Worm (Caenorhabditis elegans) whole organism, L1 larva: Measurements from ENCODE around the gene C13B4.1.

Experiments
- F16B12.6 ChIP-seq: fragments of 150-350 bp; optimal IDR thresholded peaks from 2 replicates; lab custom pipeline; 2014; ENCODE audit warnings: missing biosample characterization, missing genetic modification characterization
- Y116A8C.19 ChIP-seq: sonication (generic microtip); optimal IDR thresholded peaks from 2 replicates; lab custom pipeline; 2016; ENCODE audit warnings: missing compliant biosample characterization, missing genetic modification characterization, borderline replicate concordance
- alr-1 ChIP-seq: fragments of 200-800 bp; sonication (Bioruptor generic); optimal IDR thresholded peaks from 2 replicates; lab custom pipeline; 2018; ENCODE audit warnings: borderline replicate concordance, mild to moderate bottlenecking, missing genetic modification characterization, missing compliant biosample characterization
- aly-2 ChIP-seq: fragments of 150-350 bp; optimal IDR thresholded peaks from 2 replicates; lab custom pipeline; 2014; ENCODE audit warnings: missing biosample characterization, missing genetic modification characterization
- ama-1 ChIP-seq: fragments of 150-350 bp; optimal IDR thresholded peaks from 2 replicates; lab custom pipeline; 2014
- blmp-1 ChIP-seq: fragments of 150-350 bp; optimal IDR thresholded peaks from 2 replicates; lab custom pipeline; 2014; ENCODE audit warnings: missing biosample characterization, missing genetic modification characterization
- ceh-8 ChIP-seq: fragments of 200-800 bp; sonication (Bioruptor generic); optimal IDR thresholded peaks from 2 replicates; lab custom pipeline; 2018; ENCODE audit warnings: mild to moderate bottlenecking, missing genetic modification characterization, moderate library complexity, missing compliant biosample characterization
- ceh-82 ChIP-seq, 3 experiments: fragments of 150-350 bp in 1 of 3; sonication (generic microtip) in 2 of 3; optimal IDR thresholded peaks; 2 replicates each; lab custom pipeline; 2014 to 2017; ENCODE audit warnings: missing biosample characterization in 3 of 3, missing genetic modification characterization in 3 of 3
- ceh-88 ChIP-seq: fragments of 200-800 bp; sonication (Bioruptor generic); IDR thresholded peaks from 2 replicates; pipeline ENCODE4 v1.3.6; 2022; ENCODE audit warnings: missing genetic modification characterization, missing compliant biosample characterization
- ces-1 ChIP-seq: fragments of 150-350 bp; optimal IDR thresholded peaks from 2 replicates; lab custom pipeline; 2014; ENCODE audit warnings: missing biosample characterization, missing genetic modification reagents, missing genetic modification characterization
- dpl-1 ChIP-seq, 3 experiments: fragments of 150-350 bp in 2 of 3; sonication (generic microtip) in 1 of 3; optimal IDR thresholded peaks; 2 replicates each; lab custom pipeline; 2014 to 2017; ENCODE audit warnings: missing biosample characterization in 3 of 3, missing genetic modification characterization in 3 of 3, missing genetic modification reagents in 3 of 3
- dsc-1 ChIP-seq: sonication (generic microtip); optimal IDR thresholded peaks from 2 replicates; lab custom pipeline; 2016; ENCODE audit warnings: mild to moderate bottlenecking, missing genetic modification characterization, missing compliant biosample characterization
- efl-1 ChIP-seq, 4 experiments: fragments of 150-350 bp; optimal IDR thresholded peaks in 3 of 4; peaks in 1 of 4; 1 replicate in 1 of 4; 2 replicates in 3 of 4; lab custom pipeline; 2014; ENCODE audit warnings: missing biosample characterization in 2 of 4, missing genetic modification characterization in 2 of 4, missing genetic modification reagents in 2 of 4
- efl-3 ChIP-seq: fragments of 200-800 bp; sonication (Bioruptor generic); optimal IDR thresholded peaks from 2 replicates; lab custom pipeline; 2018; ENCODE audit warnings: mild to moderate bottlenecking, missing genetic modification characterization, missing compliant biosample characterization
- egl-27 ChIP-seq, 2 experiments: fragments of 150-350 bp in 1 of 2; sonication (generic microtip); optimal IDR thresholded peaks; 3 replicates each; lab custom pipeline; 2017 to 2018; ENCODE audit warnings: missing biosample characterization in 2 of 2, missing genetic modification characterization in 2 of 2, missing genetic modification reagents in 2 of 2
- elt-2 ChIP-seq: sonication (generic microtip); optimal IDR thresholded peaks from 2 replicates; lab custom pipeline; 2016; ENCODE audit warnings: missing genetic modification characterization, mild to moderate bottlenecking, inconsistent platforms, missing compliant biosample characterization, missing genetic modification reagents
- elt-3 ChIP-seq, 6 experiments: fragments of 150-350 bp in 1 of 6; sonication (generic microtip); optimal IDR thresholded peaks; 2 replicates each; lab custom pipeline; 2017 to 2018; ENCODE audit warnings: missing biosample characterization in 6 of 6, missing genetic modification characterization in 6 of 6, inconsistent platforms in 1 of 6
- ets-5 ChIP-seq: fragments of 200-800 bp; sonication (Bioruptor generic); IDR thresholded peaks from 2 replicates; pipeline ENCODE4 v1.3.6; 2022; ENCODE audit warnings: missing genetic modification characterization, missing compliant biosample characterization
- fos-1 ChIP-seq: fragments of 150-350 bp; optimal IDR thresholded peaks from 2 replicates; lab custom pipeline; 2014; ENCODE audit warnings: missing biosample characterization, missing genetic modification characterization
- grh-1 ChIP-seq: fragments of 200-800 bp; sonication (Bioruptor generic); IDR thresholded peaks from 2 replicates; pipeline ENCODE4 v1.3.6; 2022; ENCODE audit warnings: missing genetic modification reagents, missing genetic modification characterization, missing compliant biosample characterization
- hlh-17 ChIP-seq: fragments of 200-800 bp; sonication (Bioruptor generic); optimal IDR thresholded peaks from 2 replicates; lab custom pipeline; 2018; ENCODE audit warnings: missing genetic modification characterization, mild to moderate bottlenecking, missing compliant biosample characterization, moderate library complexity, borderline replicate concordance
- hpl-2 ChIP-seq: fragments of 150-350 bp; optimal IDR thresholded peaks from 2 replicates; lab custom pipeline; 2014; ENCODE audit warnings: missing biosample characterization, missing genetic modification reagents, missing genetic modification characterization
- jun-1 ChIP-seq: fragments of 150-350 bp; optimal IDR thresholded peaks from 2 replicates; lab custom pipeline; 2014; ENCODE audit warnings: missing biosample characterization, missing genetic modification reagents, missing genetic modification characterization
- lin-14 ChIP-seq: fragments of 200-800 bp; sonication (Bioruptor generic); optimal IDR thresholded peaks from 2 replicates; lab custom pipeline; 2018; ENCODE audit warnings: mild to moderate bottlenecking, missing genetic modification characterization, moderate library complexity, missing compliant biosample characterization
- lin-35 ChIP-seq, 2 experiments: fragments of 150-350 bp; optimal IDR thresholded peaks; 2 replicates each; lab custom pipeline; 2014; ENCODE audit warnings: missing biosample characterization in 2 of 2, missing genetic modification characterization in 2 of 2, missing genetic modification reagents in 2 of 2
- lin-39 ChIP-seq: fragments of 150-350 bp; optimal IDR thresholded peaks from 2 replicates; lab custom pipeline; 2014; ENCODE audit warnings: missing biosample characterization, missing genetic modification reagents, missing genetic modification characterization
- lir-3 ChIP-seq: sonication (generic microtip); optimal IDR thresholded peaks from 2 replicates; lab custom pipeline; 2016; ENCODE audit warnings: mild to moderate bottlenecking, missing genetic modification characterization, moderate library complexity, missing compliant biosample characterization; ENCODE audit not compliant: poor library complexity
- lsy-2 ChIP-seq, 2 experiments: fragments of 150-350 bp; optimal IDR thresholded peaks; 2 replicates each; lab custom pipeline; 2014; ENCODE audit warnings: missing biosample characterization in 2 of 2, missing genetic modification characterization in 2 of 2
- mdl-1 ChIP-seq, 2 experiments: fragments of 150-350 bp; optimal IDR thresholded peaks; 2 replicates each; lab custom pipeline; 2014 to 2017; ENCODE audit warnings: missing biosample characterization in 2 of 2, missing genetic modification characterization in 2 of 2, inconsistent platforms in 1 of 2
- mef-2 ChIP-seq: fragments of 150-350 bp; optimal IDR thresholded peaks from 2 replicates; lab custom pipeline; 2014; ENCODE audit warnings: missing biosample characterization, missing genetic modification characterization
- mep-1 ChIP-seq: fragments of 150-350 bp; optimal IDR thresholded peaks from 2 replicates; lab custom pipeline; 2014; ENCODE audit warnings: missing biosample characterization, missing genetic modification characterization
- nhr-11 ChIP-seq: fragments of 150-350 bp; optimal IDR thresholded peaks from 2 replicates; lab custom pipeline; 2014; ENCODE audit warnings: missing biosample characterization, missing genetic modification characterization
- nhr-20 ChIP-seq: sonication (generic microtip); optimal IDR thresholded peaks from 2 replicates; lab custom pipeline; 2016; ENCODE audit warnings: mild to moderate bottlenecking, missing genetic modification characterization, missing compliant biosample characterization
- nhr-47 ChIP-seq: sonication (generic microtip); optimal IDR thresholded peaks from 2 replicates; lab custom pipeline; 2016; ENCODE audit warnings: mild to moderate bottlenecking, missing genetic modification characterization, moderate library complexity, missing compliant biosample characterization
- nhr-77 ChIP-seq: fragments of 150-350 bp; optimal IDR thresholded peaks from 2 replicates; lab custom pipeline; 2014; ENCODE audit warnings: missing biosample characterization, missing genetic modification characterization
- nhr-85 ChIP-seq: sonication (generic microtip); peaks from one replicate; lab custom pipeline; 2016; ENCODE audit warnings: missing genetic modification characterization, inconsistent platforms, missing compliant biosample characterization
- pag-3 ChIP-seq: sonication (generic microtip); optimal IDR thresholded peaks from 2 replicates; lab custom pipeline; 2017; ENCODE audit warnings: missing genetic modification characterization, mild to moderate bottlenecking, missing compliant biosample characterization, antibody characterized with exemption, borderline replicate concordance; ENCODE audit not compliant: insufficient read depth
- rnt-1 ChIP-seq: sonication (generic microtip); optimal IDR thresholded peaks from 2 replicates; lab custom pipeline; 2016; ENCODE audit warnings: mild to moderate bottlenecking, missing genetic modification characterization, moderate library complexity, missing compliant biosample characterization
- snu-23 ChIP-seq: sonication (generic microtip); optimal IDR thresholded peaks from 2 replicates; lab custom pipeline; 2016; ENCODE audit warnings: missing genetic modification characterization, missing compliant biosample characterization
- sptf-1 ChIP-seq: fragments of 150-350 bp; optimal IDR thresholded peaks from 2 replicates; lab custom pipeline; 2014; ENCODE audit warnings: missing biosample characterization, missing genetic modification characterization
- sup-37 ChIP-seq: fragments of 200-800 bp; sonication (Bioruptor generic); optimal IDR thresholded peaks from 2 replicates; lab custom pipeline; 2018; ENCODE audit warnings: mild to moderate bottlenecking, missing genetic modification characterization, missing compliant biosample characterization
- swsn-7 ChIP-seq: sonication (generic microtip); optimal IDR thresholded peaks from 2 replicates; lab custom pipeline; 2016; ENCODE audit warnings: missing genetic modification characterization, missing compliant biosample characterization
- tlp-1 ChIP-seq: fragments of 150-350 bp; optimal IDR thresholded peaks from 2 replicates; lab custom pipeline; 2014; ENCODE audit warnings: missing biosample characterization, missing genetic modification characterization
- unc-130 ChIP-seq: fragments of 150-350 bp; optimal IDR thresholded peaks from 2 replicates; lab custom pipeline; 2017; ENCODE audit warnings: missing biosample characterization, missing genetic modification characterization, inconsistent platforms
- unc-30 ChIP-seq: sonication (generic microtip); optimal IDR thresholded peaks from 2 replicates; lab custom pipeline; 2017; ENCODE audit warnings: missing biosample characterization, missing genetic modification characterization
- unc-62 ChIP-seq: fragments of 150-350 bp; optimal IDR thresholded peaks from 2 replicates; lab custom pipeline; 2014; ENCODE audit warnings: missing biosample characterization, missing genetic modification reagents, missing genetic modification characterization
- unc-86 ChIP-seq: sonication (generic microtip); optimal IDR thresholded peaks from 2 replicates; lab custom pipeline; 2016; ENCODE audit warnings: missing genetic modification characterization, missing compliant biosample characterization
- zip-4 ChIP-seq: fragments of 200-800 bp; sonication (Bioruptor generic); optimal IDR thresholded peaks from 2 replicates; lab custom pipeline; 2018; ENCODE audit warnings: mild to moderate bottlenecking, missing genetic modification characterization, moderate library complexity, missing compliant biosample characterization

C13B4.1 gene

DNA sequence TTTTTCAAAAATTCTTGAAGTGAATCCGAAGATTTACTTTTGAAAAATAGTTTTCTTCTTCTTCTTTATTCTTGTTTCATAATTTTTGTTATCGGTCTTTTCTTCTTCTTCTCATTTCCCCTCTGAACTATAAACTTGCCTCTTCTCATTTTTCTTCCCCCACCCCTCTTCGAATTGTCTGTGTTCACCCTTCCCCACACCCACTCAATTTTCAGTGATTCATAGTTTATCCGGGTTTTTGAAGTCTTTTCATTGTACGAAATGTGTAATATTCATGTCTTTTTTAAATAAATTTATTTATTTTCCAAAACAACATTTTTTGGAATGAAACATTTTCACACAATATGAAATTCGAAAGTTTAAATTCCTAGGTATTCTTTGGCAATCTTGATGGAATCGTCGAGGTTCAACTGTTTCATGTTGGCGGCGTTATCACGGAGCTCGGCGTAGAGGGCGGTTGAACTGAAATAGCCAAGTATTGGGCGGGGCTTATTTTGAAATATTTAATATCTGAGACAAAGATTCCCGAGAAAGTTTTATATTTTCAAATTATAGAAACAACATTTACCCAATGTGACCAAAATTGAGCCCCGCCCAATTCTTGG, 13.3 kb upstream of the C13B4.1 start:
- TF ChIP-seq mdl-1 (tag; optimal IDR thresholded peaks at IDR 0.05; lab: Kevin White, UChicago) (no peak), ceh-88 (GFP tag; lab: Robert Waterston, UW) (no peak), unc-130 (tag; lab: Kevin White, UChicago) (no peak), pag-3 (tag; lab: Kevin White, UChicago) (no peak)

DNA sequence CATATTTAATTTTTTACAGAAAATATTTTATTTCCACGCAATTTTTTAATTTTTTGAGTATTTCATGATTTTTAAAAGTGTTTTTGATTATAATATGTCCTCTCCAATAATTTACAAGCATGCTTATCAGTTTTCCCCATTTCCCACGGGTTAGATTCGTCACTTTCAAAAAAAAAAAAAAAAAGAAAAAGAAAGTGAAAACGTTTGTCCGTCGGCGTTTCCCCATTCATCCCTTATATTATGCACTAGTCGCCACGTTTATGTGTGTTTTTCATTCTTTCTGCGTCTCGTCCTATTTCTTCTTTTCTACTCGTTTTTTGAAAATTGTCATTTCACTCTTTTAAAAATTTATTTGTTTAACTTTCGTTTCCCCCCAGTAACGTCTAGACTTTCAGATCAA, 10.0 kb upstream of the C13B4.1 start, which contains the start of gene vnut-1:
vnut-1 (plus strand) TSS at position 396 of the 400 bp plus-strand sequence.
- TF ChIP-seq lin-39, result no peak
- no peak for TF ChIP-seq ama-1
- TF ChIP-seq nhr-85 (tag; lab: Kevin White, UChicago), result peak; percentile 72
- no peak for TF ChIP-seq ceh-8 (GFP tag; lab: Kevin White, UChicago)
- no peak for TF ChIP-seq alr-1
- no peak for TF ChIP-seq F16B12.6 (tag; lab: Kevin White, UChicago)
- TF ChIP-seq lin-14 (GFP tag; lab: Kevin White, UChicago), result peak; percentile 59
- no peak for TF ChIP-seq sup-37 (GFP tag; lab: Kevin White, UChicago)
- TF ChIP-seq nhr-20 (tag; lab: Kevin White, UChicago), result peak; percentile 37
- TF ChIP-seq elt-2 (tag; lab: Kevin White, UChicago), result peak; percentile 50
- peak; percentile 6 for TF ChIP-seq swsn-7 (tag; lab: Kevin White, UChicago)
- no peak for TF ChIP-seq ets-5
- TF ChIP-seq unc-86, result no peak
- TF ChIP-seq mef-2, result no peak
- no peak for TF ChIP-seq fos-1 (tag; lab: Kevin White, UChicago)
- no peak for TF ChIP-seq hlh-17 (GFP tag; lab: Kevin White, UChicago)
- peak; percentile 36 for TF ChIP-seq snu-23 (GFP tag; lab: Kevin White, UChicago)
- no peak for TF ChIP-seq nhr-11 (tag; lab: Kevin White, UChicago)
- TF ChIP-seq tlp-1 (tag; lab: Kevin White, UChicago), result no peak
- TF ChIP-seq mep-1 (tag; lab: Kevin White, UChicago), result peak; percentile 54
- TF ChIP-seq ceh-82 (tag; optimal IDR thresholded peaks at IDR 0.05; lab: Kevin White, UChicago), result peak in 1 of 3 experiments; percentile 7
- no peak for TF ChIP-seq jun-1 (tag; lab: Kevin White, UChicago)
- no peak for TF ChIP-seq aly-2
- TF ChIP-seq rnt-1 (tag; lab: Kevin White, UChicago), result no peak
- TF ChIP-seq dpl-1 (GFP tag; optimal IDR thresholded peaks at IDR 0.05; lab: Kevin White, UChicago), result peak in 2 of 3 experiments; percentile 10 to 27
- peak; percentile 97 for TF ChIP-seq blmp-1 (tag; lab: Kevin White, UChicago)
- no peak for TF ChIP-seq unc-30 (tag; lab: Kevin White, UChicago)
- peak in 1 of 6 experiments; percentile 6 for TF ChIP-seq elt-3 (tag; optimal IDR thresholded peaks at IDR 0.05; lab: Kevin White, UChicago)
- TF ChIP-seq grh-1 (GFP tag; lab: Robert Waterston, UW), result no peak
- TF ChIP-seq ceh-88 (GFP tag; lab: Robert Waterston, UW), result no peak
- no peak for TF ChIP-seq nhr-77 (tag; lab: Kevin White, UChicago)
- no peak for TF ChIP-seq sptf-1 (tag; lab: Kevin White, UChicago)
- TF ChIP-seq nhr-47, result no peak
- TF ChIP-seq unc-62 (GFP tag; lab: Kevin White, UChicago), result no peak
- no peak for TF ChIP-seq egl-27 (tag; optimal IDR thresholded peaks at IDR 0.05; lab: Kevin White, UChicago)
- no peak for TF ChIP-seq dsc-1
- TF ChIP-seq zip-4, result no peak
- TF ChIP-seq efl-3, result no peak
- no peak for TF ChIP-seq hpl-2
- TF ChIP-seq ces-1 (GFP tag; lab: Kevin White, UChicago), result no peak
- peak in 1 of 2 experiments; percentile 20 for TF ChIP-seq lin-35 (GFP tag; optimal IDR thresholded peaks at IDR 0.05; lab: Kevin White, UChicago)
- TF ChIP-seq Y116A8C.19, result no peak
- TF ChIP-seq pag-3 (tag; lab: Kevin White, UChicago), result no peak
- TF ChIP-seq lir-3, result no peak
- TF ChIP-seq efl-1 (optimal IDR thresholded peaks at IDR 0.05; lab: Kevin White, UChicago), result peak; percentile 5 to 11
- TF ChIP-seq efl-1 (GFP tag; optimal IDR thresholded peaks at IDR 0.05 in 1 of 2; lab: Kevin White, UChicago), result peak; percentile 2 to 27
- peak; percentile 13 to 26 for TF ChIP-seq lsy-2 (tag; optimal IDR thresholded peaks at IDR 0.05; lab: Kevin White, UChicago)
